Worm (Caenorhabditis elegans): ENCODE measurements around the gene C08F11.7.

The C08F11.7 gene

ce11 chrIV:13665073-13665472 lies 28.0 kb downstream of the C08F11.7 start (continued):
- TF ChIP-seq nhr-80 (tag; optimal IDR thresholded peaks at IDR 0.05): no peak
- no peak for TF ChIP-seq egl-44 (GFP tag; IDR thresholded peaks at IDR 0.05)
- TF ChIP-seq nhr-27 (tag; optimal IDR thresholded peaks at IDR 0.05): no peak
- no peak for TF ChIP-seq hlh-26 (GFP tag; conservative IDR thresholded peaks at IDR 0.05)
- peak; percentile 15; the same call in 1 of the 2 replicates for TF ChIP-seq madf-6 (GFP tag; IDR thresholded peaks at IDR 0.05)
- no peak for TF ChIP-seq mes-4 (tag; optimal IDR thresholded peaks at IDR 0.05)
- peak; percentile 41 for TF ChIP-seq snpc-4 (GFP tag; optimal IDR thresholded peaks at IDR 0.05)
- peak in 2 of 4 experiments; percentile 39 to 86 for TF ChIP-seq snpc-4 (tag; optimal IDR thresholded peaks at IDR 0.05)
- TF ChIP-seq tbp1 (GFP tag; optimal IDR thresholded peaks at IDR 0.05): peak; percentile 26
- no peak for TF ChIP-seq ceh-27 (GFP tag; optimal IDR thresholded peaks at IDR 0.05)
- peak; percentile 32 for TF ChIP-seq snpc-1.3 (tag; optimal IDR thresholded peaks at IDR 0.05; ENCODE audit: insufficient read depth)
- 0 out of 2 replicates have a peak, but pooled peaks have one; percentile 66 for TF ChIP-seq Y79H2A.3 (GFP tag; conservative IDR thresholded peaks at IDR 0.05)
- TF ChIP-seq ztf-26 (tag; optimal IDR thresholded peaks at IDR 0.05): no peak
- TF ChIP-seq ceh-100 (GFP tag; IDR thresholded peaks at IDR 0.05): no peak
- TF ChIP-seq nhr-179 (tag; optimal IDR thresholded peaks at IDR 0.05): no peak

- TF ChIP-seq let-607 (tag; optimal IDR thresholded peaks at IDR 0.05) (no peak), sdz-38 (tag; optimal IDR thresholded peaks at IDR 0.05) (no peak), ZK185.1 (tag; optimal IDR thresholded peaks at IDR 0.05; ENCODE audit: poor library complexity, severe bottlenecking) (no peak), madf-8 (GFP tag; conservative IDR thresholded peaks at IDR 0.05) (peak; percentile 65), sea-2 (GFP tag; IDR thresholded peaks at IDR 0.05) (no peak), ceh-58 (GFP tag; IDR thresholded peaks at IDR 0.05) (no peak), mcd-1 (GFP tag; IDR thresholded peaks at IDR 0.05) (no peak), bed-2 (GFP tag; IDR thresholded peaks at IDR 0.05) (no peak), die-1 (tag; optimal IDR thresholded peaks at IDR 0.05) (no peak), madf-3 (GFP tag; IDR thresholded peaks at IDR 0.05) (no peak), snpc-1.3 (tag; optimal IDR thresholded peaks at IDR 0.05; ENCODE audit: insufficient read depth) (no peak), T26A5.8 (tag; optimal IDR thresholded peaks at IDR 0.05) (no peak), nfya-1 (tag; optimal IDR thresholded peaks at IDR 0.05; ENCODE audit: borderline replicate concordance, insufficient read depth) (no peak), snpc-4 (GFP tag; optimal IDR thresholded peaks at IDR 0.05) (peak; percentile 57), snpc-4 (tag; optimal IDR thresholded peaks at IDR 0.05) (peak in 3 of 4 experiments; percentile 62 to 88 (median 82)), nhr-90 (tag; optimal IDR thresholded peaks at IDR 0.05) (no peak), madf-6 (GFP tag; IDR thresholded peaks at IDR 0.05) (peak; percentile 75), efl-1 (GFP tag; optimal IDR thresholded peaks at IDR 0.05) (peak; percentile 58), lsl-1 (GFP tag; optimal IDR thresholded peaks at IDR 0.05) (peak; percentile 52), nfya-2 (GFP tag; IDR thresholded peaks at IDR 0.05) (no peak), lag-1 (GFP tag; IDR thresholded peaks at IDR 0.05) (no peak), dpl-1 (GFP tag; optimal IDR thresholded peaks at IDR 0.05) (peak; percentile 19), ccch-3 (GFP tag; optimal IDR thresholded peaks at IDR 0.05) (no peak), lin-54 (GFP tag; optimal IDR thresholded peaks at IDR 0.05) (no peak), ztf-26 (tag; optimal IDR thresholded peaks at IDR 0.05) (no peak), xnd-1 (tag; optimal IDR thresholded peaks at IDR 0.05) (peak; percentile 47), hmg-20 (GFP tag; IDR thresholded peaks at IDR 0.05) (no peak), hsf-1 (GFP tag; IDR thresholded peaks at IDR 0.05) (no peak), Y53G8AR.9 (GFP tag; conservative IDR thresholded peaks at IDR 0.05) (no peak), athp-1 (tag; optimal IDR thresholded peaks at IDR 0.05) (no peak)
Observed at ce11 chrIV:13666849-13667430, 29.9 kb downstream of the C08F11.7 start, which contains the start of gene fbxa-215. Gene fbxa-215, minus strand, starts transcription at chrIV:13666909.

Data from whole organism, young adult.